Worm (Caenorhabditis elegans) whole organism, L3 larva: ENCODE measurements around the gene H08J19.1.
A peak's percentile ranks its signal among the peaks of the same experiment; 100 is the strongest.

Source experiments
- R02D3.7 ChIP-seq: fragments of 150-350 bp; optimal IDR thresholded peaks from 2 replicates; lab custom pipeline; 2014; ENCODE audit warnings: missing biosample characterization, missing genetic modification characterization
- ZK546.5 ChIP-seq: sonication (generic microtip); optimal IDR thresholded peaks from 2 replicates; lab custom pipeline; 2017; ENCODE audit warnings: missing biosample characterization, missing genetic modification characterization
- aly-2 ChIP-seq: fragments of 150-350 bp; optimal IDR thresholded peaks from 2 replicates; lab custom pipeline; 2014; ENCODE audit warnings: missing biosample characterization, missing genetic modification characterization
- ama-1 ChIP-seq: fragments of 150-350 bp; optimal IDR thresholded peaks from 2 replicates; lab custom pipeline; 2018
- ceh-16 ChIP-seq: sonication (generic microtip); optimal IDR thresholded peaks from 2 replicates; lab custom pipeline; 2017; ENCODE audit warnings: missing biosample characterization, missing genetic modification characterization
- ceh-28 ChIP-seq: fragments of 150-350 bp; optimal IDR thresholded peaks from 2 replicates; lab custom pipeline; 2014; ENCODE audit warnings: missing biosample characterization, missing genetic modification reagents, missing genetic modification characterization
- ceh-82 ChIP-seq: fragments of 150-350 bp; optimal IDR thresholded peaks from 2 replicates; lab custom pipeline; 2014; ENCODE audit warnings: missing biosample characterization, missing genetic modification characterization
- ceh-9 ChIP-seq: sonication (generic microtip); optimal IDR thresholded peaks from 2 replicates; lab custom pipeline; 2018; ENCODE audit warnings: missing biosample characterization, missing genetic modification characterization
- egl-27 ChIP-seq: sonication (generic microtip); optimal IDR thresholded peaks from 4 replicates; lab custom pipeline; 2017; ENCODE audit warnings: missing biosample characterization, missing genetic modification reagents, missing genetic modification characterization
- egl-5 ChIP-seq: fragments of 150-350 bp; optimal IDR thresholded peaks from 2 replicates; lab custom pipeline; 2017; ENCODE audit warnings: missing biosample characterization, missing genetic modification reagents, missing genetic modification characterization, inconsistent platforms
- elt-1 ChIP-seq: fragments of 150-350 bp; optimal IDR thresholded peaks from 2 replicates; lab custom pipeline; 2014; ENCODE audit warnings: missing biosample characterization, missing genetic modification characterization
- elt-2 ChIP-seq: sonication (generic microtip); optimal IDR thresholded peaks from 2 replicates; lab custom pipeline; 2016; ENCODE audit warnings: missing genetic modification reagents, mild to moderate bottlenecking, missing genetic modification characterization, missing compliant biosample characterization
- elt-3 ChIP-seq, 3 experiments: fragments of 150-350 bp in 1 of 3; sonication (generic microtip) in 2 of 3; optimal IDR thresholded peaks; 2 replicates in 2 of 3; 4 replicates in 1 of 3; lab custom pipeline; 2014 to 2017; ENCODE audit warnings: missing biosample characterization in 3 of 3, missing genetic modification characterization in 3 of 3
- fkh-10 ChIP-seq: sonication (generic microtip); optimal IDR thresholded peaks from 2 replicates; lab custom pipeline; 2017; ENCODE audit warnings: missing biosample characterization, missing genetic modification reagents, missing genetic modification characterization
- fkh-2 ChIP-seq: fragments of 150-350 bp; optimal IDR thresholded peaks from 2 replicates; lab custom pipeline; 2014; ENCODE audit warnings: missing biosample characterization, missing genetic modification reagents, missing genetic modification characterization
- fos-1 ChIP-seq: fragments of 150-350 bp; optimal IDR thresholded peaks from 2 replicates; lab custom pipeline; 2014; ENCODE audit warnings: missing biosample characterization, missing genetic modification characterization
- lin-15B ChIP-seq: fragments of 150-350 bp; optimal IDR thresholded peaks from 2 replicates; lab custom pipeline; 2014; ENCODE audit warnings: missing biosample characterization, missing genetic modification characterization
- mdl-1 ChIP-seq: fragments of 150-350 bp; optimal IDR thresholded peaks from 2 replicates; lab custom pipeline; 2014; ENCODE audit warnings: missing biosample characterization, missing genetic modification characterization
- mml-1 ChIP-seq: fragments of 150-350 bp; sonication (generic microtip); optimal IDR thresholded peaks from 3 replicates; lab custom pipeline; 2014; ENCODE audit warnings: missing biosample characterization, missing genetic modification characterization
- nfya-1 ChIP-seq: sonication (generic microtip); optimal IDR thresholded peaks from 2 replicates; lab custom pipeline; 2017; ENCODE audit warnings: missing genetic modification characterization, mild to moderate bottlenecking, missing compliant biosample characterization, antibody characterized with exemption, moderate library complexity; ENCODE audit not compliant: insufficient read depth
- nhr-11 ChIP-seq: fragments of 150-350 bp; optimal IDR thresholded peaks from 2 replicates; lab custom pipeline; 2014; ENCODE audit warnings: missing biosample characterization, missing genetic modification characterization
- nhr-12 ChIP-seq: fragments of 150-350 bp; optimal IDR thresholded peaks from 2 replicates; lab custom pipeline; 2014; ENCODE audit warnings: missing biosample characterization, missing genetic modification characterization
- nhr-25 ChIP-seq: sonication (generic microtip); optimal IDR thresholded peaks from 2 replicates; lab custom pipeline; 2017; ENCODE audit warnings: missing biosample characterization, missing genetic modification characterization
- nhr-28 ChIP-seq: fragments of 150-350 bp; optimal IDR thresholded peaks from 2 replicates; lab custom pipeline; 2014; ENCODE audit warnings: missing biosample characterization, missing genetic modification characterization
- nhr-43 ChIP-seq: sonication (generic microtip); optimal IDR thresholded peaks from 2 replicates; lab custom pipeline; 2016; ENCODE audit warnings: mild to moderate bottlenecking, missing genetic modification characterization, missing compliant biosample characterization; ENCODE audit not compliant: poor library complexity, severe bottlenecking
- nhr-67 ChIP-seq: fragments of 150-350 bp; optimal IDR thresholded peaks from 2 replicates; lab custom pipeline; 2014; ENCODE audit warnings: missing biosample characterization, missing genetic modification characterization
- nhr-76 ChIP-seq: fragments of 150-350 bp; sonication (generic microtip); optimal IDR thresholded peaks from 5 replicates; lab custom pipeline; 2014; ENCODE audit warnings: missing biosample characterization, missing genetic modification characterization
- nhr-77 ChIP-seq: fragments of 150-350 bp; optimal IDR thresholded peaks from 2 replicates; lab custom pipeline; 2014; ENCODE audit warnings: missing biosample characterization, missing genetic modification characterization
- pha-4 ChIP-seq: fragments of 150-350 bp; optimal IDR thresholded peaks from 2 replicates; lab custom pipeline; 2014; ENCODE audit warnings: missing biosample characterization, missing genetic modification reagents, missing genetic modification characterization
- pqm-1 ChIP-seq: fragments of 150-350 bp; optimal IDR thresholded peaks from 2 replicates; lab custom pipeline; 2017; ENCODE audit warnings: missing biosample characterization, missing genetic modification characterization, inconsistent platforms
- sea-2 ChIP-seq: fragments of 150-350 bp; sonication (generic microtip); optimal IDR thresholded peaks from 4 replicates; lab custom pipeline; 2014; ENCODE audit warnings: missing biosample characterization, missing genetic modification reagents, missing genetic modification characterization
- skn-1 ChIP-seq: fragments of 150-350 bp; optimal IDR thresholded peaks from 2 replicates; lab custom pipeline; 2014; ENCODE audit warnings: missing biosample characterization, missing genetic modification characterization
- unc-39 ChIP-seq: sonication (generic microtip); optimal IDR thresholded peaks from 4 replicates; lab custom pipeline; 2017; ENCODE audit warnings: missing biosample characterization, missing genetic modification characterization
- unc-62 ChIP-seq: fragments of 150-350 bp; sonication (generic microtip); optimal IDR thresholded peaks from 4 replicates; lab custom pipeline; 2014; ENCODE audit warnings: missing biosample characterization, missing genetic modification reagents, missing genetic modification characterization
- zag-1 ChIP-seq: fragments of 150-350 bp; optimal IDR thresholded peaks from 2 replicates; lab custom pipeline; 2014; ENCODE audit warnings: missing biosample characterization, missing genetic modification characterization
- ztf-11 ChIP-seq: fragments of 150-350 bp; optimal IDR thresholded peaks from 2 replicates; lab custom pipeline; 2014; ENCODE audit warnings: missing biosample characterization, missing genetic modification characterization
- ztf-4 ChIP-seq: fragments of 150-350 bp; optimal IDR thresholded peaks from 2 replicates; lab custom pipeline; 2014; ENCODE audit warnings: missing biosample characterization, missing genetic modification characterization

The H08J19.1 gene

DNA sequence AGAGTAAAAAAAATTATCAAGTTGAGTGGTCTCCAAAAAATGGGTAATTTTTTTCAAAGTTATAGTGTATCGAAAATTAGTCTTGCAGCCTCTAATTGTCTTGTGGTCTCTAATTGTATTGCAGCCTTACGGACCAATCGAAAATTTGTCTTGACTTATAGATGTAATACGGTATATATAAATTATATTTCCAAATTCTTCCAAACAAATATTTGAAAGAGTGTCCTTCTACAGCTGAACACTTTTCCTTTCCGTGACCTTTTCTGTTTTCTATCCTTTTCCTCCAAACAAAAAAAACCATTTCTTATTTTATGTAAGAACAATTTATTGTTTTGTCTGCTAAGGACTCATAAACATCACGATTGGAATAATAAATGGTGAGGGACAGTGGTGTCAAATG is 2.1 kb upstream of the H08J19.1 start, which contains the start of gene K09E9.7:
TSS of gene K09E9.7 (plus strand) at position 301 of the 400 bp plus-strand sequence.
- TF ChIP-seq skn-1 (tag; lab: Kevin White, UChicago) (no peak), ceh-82 (tag; lab: Kevin White, UChicago) (no peak), nhr-25 (tag; lab: Kevin White, UChicago) (no peak), elt-3 (tag; optimal IDR thresholded peaks at IDR 0.05; lab: Kevin White, UChicago) (no peak), nhr-43 (tag; lab: Kevin White, UChicago) (no peak), nhr-12 (no peak), nhr-28 (no peak), elt-1 (no peak), nhr-67 (tag; lab: Kevin White, UChicago) (no peak), nhr-11 (tag; lab: Kevin White, UChicago) (no peak), ceh-28 (tag; lab: Kevin White, UChicago) (no peak), nhr-77 (tag; lab: Kevin White, UChicago) (no peak), unc-39 (no peak), ceh-9 (tag; lab: Kevin White, UChicago) (no peak), ztf-4 (tag; lab: Kevin White, UChicago) (no peak), R02D3.7 (tag; lab: Kevin White, UChicago) (no peak), nhr-76 (tag; lab: Kevin White, UChicago) (no peak), fkh-10 (GFP tag; lab: Kevin White, UChicago) (no peak), mml-1 (tag; lab: Kevin White, UChicago) (no peak), pha-4 (no peak)
- TF ChIP-seq, all 47 proteins: peak for 0

DNA sequence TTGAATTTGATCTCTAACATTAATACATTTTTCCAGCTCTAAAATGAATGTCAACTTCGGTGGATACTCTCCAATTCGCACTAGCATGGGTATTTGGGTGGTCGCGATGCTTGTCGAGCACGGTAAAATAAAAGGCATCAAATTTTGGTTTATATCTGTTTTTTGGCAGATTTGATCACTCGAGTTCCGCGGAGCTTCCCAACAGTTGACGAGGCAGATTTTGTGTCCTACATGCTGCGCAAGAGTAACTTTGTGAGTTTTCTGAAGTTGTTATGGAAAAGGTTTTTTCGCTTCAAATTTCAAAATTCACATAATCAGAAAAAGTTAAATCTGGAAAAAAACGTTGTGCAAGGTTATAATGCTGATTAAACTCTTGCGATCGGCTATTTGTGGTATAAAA is 1.4 kb upstream of the H08J19.1 start:
- no peak for TF ChIP-seq ceh-16 (tag; lab: Kevin White, UChicago)
- TF ChIP-seq elt-3 (tag; optimal IDR thresholded peaks at IDR 0.05; lab: Kevin White, UChicago): no peak
- no peak for TF ChIP-seq nhr-67 (tag; lab: Kevin White, UChicago)
- TF ChIP-seq ama-1 (lab: Kevin White, UChicago): no peak
- no peak for TF ChIP-seq elt-2 (tag; lab: Kevin White, UChicago)
- TF ChIP-seq unc-39: no peak
- no peak for TF ChIP-seq ztf-4 (tag; lab: Kevin White, UChicago)
- no peak for TF ChIP-seq pqm-1
- TF ChIP-seq unc-62: no peak
- no peak for TF ChIP-seq ceh-82 (tag; lab: Kevin White, UChicago)
- no peak for TF ChIP-seq zag-1
- no peak for TF ChIP-seq fos-1
- TF ChIP-seq nhr-28: no peak
- TF ChIP-seq elt-1: no peak
- TF ChIP-seq nhr-25 (tag; lab: Kevin White, UChicago): no peak
- TF ChIP-seq egl-27 (tag; lab: Kevin White, UChicago): no peak
- TF ChIP-seq ZK546.5 (tag; lab: Kevin White, UChicago): no peak
- no peak for TF ChIP-seq ceh-28 (tag; lab: Kevin White, UChicago)
- no peak for TF ChIP-seq aly-2 (tag; lab: Kevin White, UChicago)
- TF ChIP-seq, all 47 proteins: peak for 0

ce11 chrX:15647276-15647675 is 4.5 kb downstream of the H08J19.1 start, which contains the start of gene F59D12.5:
Gene F59D12.5, minus strand, starts transcription at chrX:15647369.
- TF ChIP-seq ama-1 (lab: Kevin White, UChicago) (no peak), nhr-12 (no peak), nhr-67 (tag; lab: Kevin White, UChicago) (no peak), R02D3.7 (tag; lab: Kevin White, UChicago) (no peak), pha-4 (peak; percentile 78), mdl-1 (tag; lab: Kevin White, UChicago) (no peak), nfya-1 (tag; lab: Kevin White, UChicago) (peak; percentile 35), pqm-1 (no peak), fkh-2 (no peak), nhr-77 (tag; lab: Kevin White, UChicago) (no peak), zag-1 (no peak), ceh-9 (tag; lab: Kevin White, UChicago) (no peak), skn-1 (tag; lab: Kevin White, UChicago) (no peak), sea-2 (GFP tag; lab: Kevin White, UChicago) (no peak), aly-2 (tag; lab: Kevin White, UChicago) (no peak), egl-5 (tag; lab: Kevin White, UChicago) (peak; percentile 9), lin-15B (tag; lab: Kevin White, UChicago) (no peak)

DNA sequence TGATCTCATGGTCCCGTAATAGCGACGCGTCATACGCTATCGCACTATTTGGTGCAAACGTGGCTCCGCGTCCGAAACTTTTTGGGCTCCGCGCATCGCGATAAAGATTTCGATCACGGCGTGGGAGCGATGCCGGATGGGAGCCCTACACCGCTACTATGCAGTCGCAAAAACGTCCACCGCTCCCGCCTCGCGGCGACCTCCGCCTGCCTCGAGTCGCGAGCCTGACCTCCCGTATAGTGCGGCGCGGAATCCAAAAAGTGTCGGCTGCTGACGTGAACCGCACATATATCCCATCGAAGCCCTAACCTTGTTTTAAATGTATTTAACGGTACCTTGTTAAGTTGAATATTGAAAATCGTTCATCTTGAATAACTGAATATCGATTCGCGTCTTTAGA is 7.7 kb downstream of the H08J19.1 start:
- no peak for TF ChIP-seq nhr-43 (tag; lab: Kevin White, UChicago)
- TF ChIP-seq egl-27 (tag; lab: Kevin White, UChicago): no peak
- TF ChIP-seq nhr-11 (tag; lab: Kevin White, UChicago): no peak
- no peak for TF ChIP-seq ztf-11 (tag; lab: Kevin White, UChicago)
- TF ChIP-seq nhr-76 (tag; lab: Kevin White, UChicago): no peak
